Worm (Caenorhabditis elegans) whole organism, L3 larva: Measurements from ENCODE around the gene lgc-1.

ENCODE experiments used
- elt-2 ChIP-seq: sonication (generic microtip); optimal IDR thresholded peaks from 2 replicates; lab custom pipeline; 2016; ENCODE audit warnings: missing genetic modification reagents, mild to moderate bottlenecking, missing genetic modification characterization, missing compliant biosample characterization
- nhr-11 ChIP-seq: fragments of 150-350 bp; optimal IDR thresholded peaks from 2 replicates; lab custom pipeline; 2014; ENCODE audit warnings: missing biosample characterization, missing genetic modification characterization
- nhr-237 ChIP-seq: fragments of 150-350 bp; optimal IDR thresholded peaks from 2 replicates; lab custom pipeline; 2014; ENCODE audit warnings: missing biosample characterization, missing genetic modification characterization
- tbx-2 ChIP-seq: sonication (generic microtip); optimal IDR thresholded peaks from 2 replicates; lab custom pipeline; 2016; ENCODE audit warnings: mild to moderate bottlenecking, missing genetic modification characterization, missing compliant biosample characterization

ce11 chrV:4112516-4112915 lies 22.3 kb upstream of the lgc-1 start, which contains the start of gene srw-134:
- TF ChIP-seq nhr-11 (tag; lab: Kevin White, UChicago): no peak
- no peak for TF ChIP-seq elt-2
- no peak for TF ChIP-seq tbx-2 (tag; lab: Kevin White, UChicago)
- no peak for TF ChIP-seq nhr-237 (tag; lab: Kevin White, UChicago)
